Fruit fly (Drosophila melanogaster) whole organism, embryonic: Measurements from ENCODE around the gene CG7149.

Source experiments
- Atf3 ChIP-seq: fragments of 200-800 bp; sonication (Bioruptor generic); optimal IDR thresholded peaks from 3 replicates; lab custom pipeline; 2016; ENCODE audit warnings: missing biosample characterization, missing genetic modification characterization
- B-H1 ChIP-seq: fragments of 200-800 bp; sonication (Bioruptor generic); IDR thresholded peaks from 3 replicates; pipeline ENCODE4 v1.3.6; 2022; ENCODE audit warnings: missing biosample characterization, missing genetic modification characterization
- CG11247 ChIP-seq: fragments of 200-800 bp; sonication (Bioruptor generic); IDR thresholded peaks from 2 replicates; pipeline ENCODE4 v1.3.6; 2022; ENCODE audit warnings: missing biosample characterization, missing genetic modification characterization
- CG1233 ChIP-seq: fragments of 200-800 bp; sonication (Bioruptor generic); optimal IDR thresholded peaks from 4 replicates; lab custom pipeline; 2018; ENCODE audit warnings: missing biosample characterization, mild to moderate bottlenecking, missing genetic modification characterization
- CG13123 ChIP-seq: fragments of 200-800 bp; sonication (Bioruptor generic); optimal IDR thresholded peaks from 2 replicates; lab custom pipeline; 2016; ENCODE audit warnings: missing biosample characterization, missing genetic modification characterization
- CG13624 ChIP-seq: fragments of 200-800 bp; sonication (Bioruptor generic); optimal IDR thresholded peaks from 2 replicates; lab custom pipeline; 2016; ENCODE audit warnings: missing biosample characterization, missing genetic modification characterization
- CG14441 ChIP-seq: fragments of 200-800 bp; sonication (Bioruptor generic); IDR thresholded peaks from 2 replicates; pipeline ENCODE4 v1.3.6; 2022; ENCODE audit warnings: missing biosample characterization, missing genetic modification characterization
- CG15269 ChIP-seq: fragments of 200-800 bp; sonication (Bioruptor generic); optimal IDR thresholded peaks from 2 replicates; lab custom pipeline; 2018; ENCODE audit warnings: missing biosample characterization, mild to moderate bottlenecking, missing genetic modification characterization, moderate library complexity
- CG16815 ChIP-seq: fragments of 200-800 bp; sonication (Bioruptor generic); optimal IDR thresholded peaks from 3 replicates; lab custom pipeline; 2017; ENCODE audit warnings: missing biosample characterization, mild to moderate bottlenecking, missing genetic modification characterization
- CG17186 ChIP-seq: fragments of 200-800 bp; sonication (Bioruptor generic); optimal IDR thresholded peaks from 3 replicates; lab custom pipeline; 2017; ENCODE audit warnings: missing biosample characterization, missing genetic modification reagents, missing genetic modification characterization
- CG17359 ChIP-seq: fragments of 200-800 bp; sonication (Bioruptor generic); optimal IDR thresholded peaks from 3 replicates; lab custom pipeline; 2018; ENCODE audit warnings: missing biosample characterization, mild to moderate bottlenecking, missing genetic modification characterization, moderate library complexity
- CG17385 ChIP-seq: fragments of 200-800 bp; sonication (Bioruptor generic); optimal IDR thresholded peaks from 3 replicates; lab custom pipeline; 2018; ENCODE audit warnings: missing biosample characterization, mild to moderate bottlenecking, missing genetic modification characterization
- CG2678 ChIP-seq: fragments of 200-800 bp; sonication (Bioruptor generic); optimal IDR thresholded peaks from 3 replicates; lab custom pipeline; 2019; ENCODE audit warnings: missing biosample characterization, mild to moderate bottlenecking, missing genetic modification characterization, moderate library complexity
- CG30403 ChIP-seq: fragments of 200-800 bp; sonication (Bioruptor generic); optimal IDR thresholded peaks from 3 replicates; lab custom pipeline; 2016; ENCODE audit warnings: missing biosample characterization, missing genetic modification characterization
- CG7786 ChIP-seq: fragments of 200-800 bp; sonication (Bioruptor generic); optimal IDR thresholded peaks from 2 replicates; lab custom pipeline; 2016; ENCODE audit warnings: missing biosample characterization, missing genetic modification characterization
- ERR ChIP-seq: fragments of 200-800 bp; sonication (Bioruptor generic); optimal IDR thresholded peaks from 2 replicates; lab custom pipeline; 2016; ENCODE audit warnings: missing biosample characterization, missing genetic modification characterization
- GATAe ChIP-seq: fragments of 200-800 bp; sonication (Bioruptor generic); conservative IDR thresholded peaks from 2 replicates; pipeline ENCODE4 v1.3.6; 2022; ENCODE audit warnings: missing biosample characterization, missing genetic modification characterization
- Gsc ChIP-seq: fragments of 200-800 bp; sonication (Bioruptor generic); IDR thresholded peaks from 2 replicates; pipeline ENCODE4 v1.3.6; 2022; ENCODE audit warnings: missing biosample characterization, missing genetic modification characterization
- H2.0 ChIP-seq: fragments of 200-800 bp; sonication (Bioruptor generic); IDR thresholded peaks from 2 replicates; pipeline ENCODE4 v1.3.6; 2022; ENCODE audit warnings: missing biosample characterization, missing genetic modification characterization
- Hey ChIP-seq: fragments of 200-800 bp; sonication (Bioruptor generic); optimal IDR thresholded peaks from 3 replicates; lab custom pipeline; 2018; ENCODE audit warnings: missing biosample characterization, mild to moderate bottlenecking, missing genetic modification characterization
- Poxn ChIP-seq: fragments of 200-800 bp; sonication (Bioruptor generic); IDR thresholded peaks from 2 replicates; pipeline ENCODE4 v1.3.6; 2022; ENCODE audit warnings: missing biosample characterization, missing genetic modification characterization
- Scr ChIP-seq: fragments of 200-800 bp; sonication (Bioruptor generic); IDR thresholded peaks from 2 replicates; pipeline ENCODE4 v1.3.6; 2022; ENCODE audit warnings: missing biosample characterization, missing genetic modification characterization; ENCODE audit not compliant: partially characterized antibody
- Spps ChIP-seq: fragments of 200-800 bp; sonication (Bioruptor generic); optimal IDR thresholded peaks from 2 replicates; lab custom pipeline; 2018; ENCODE audit warnings: missing biosample characterization, mild to moderate bottlenecking, missing genetic modification characterization
- cas ChIP-seq: fragments of 200-800 bp; sonication (Bioruptor generic); IDR thresholded peaks from 2 replicates; pipeline ENCODE4 v1.3.6; 2022; ENCODE audit warnings: missing biosample characterization, missing genetic modification characterization
- cato ChIP-seq: fragments of 200-800 bp; sonication (Bioruptor generic); optimal IDR thresholded peaks from 2 replicates; lab custom pipeline; 2016; ENCODE audit warnings: missing biosample characterization, missing genetic modification characterization, borderline replicate concordance
- crc ChIP-seq: fragments of 200-800 bp; sonication (Bioruptor generic); optimal IDR thresholded peaks from 2 replicates; lab custom pipeline; 2016; ENCODE audit warnings: missing biosample characterization, missing genetic modification characterization
- croc ChIP-seq: fragments of 200-800 bp; sonication (Bioruptor generic); conservative IDR thresholded peaks from 3 replicates; pipeline ENCODE4 v1.3.6; 2022; ENCODE audit warnings: missing biosample characterization, missing genetic modification characterization
- crp ChIP-seq, 2 experiments: fragments of 200-800 bp; sonication (Bioruptor generic); optimal IDR thresholded peaks; 2 replicates in 1 of 2; 3 replicates in 1 of 2; lab custom pipeline; 2017; ENCODE audit warnings: missing biosample characterization in 2 of 2, missing genetic modification characterization in 2 of 2, mild to moderate bottlenecking in 1 of 2, moderate library complexity in 1 of 2
- cwo ChIP-seq: fragments of 200-800 bp; sonication (Bioruptor generic); optimal IDR thresholded peaks from 3 replicates; lab custom pipeline; 2017; ENCODE audit warnings: missing biosample characterization, missing genetic modification characterization, mild to moderate bottlenecking, moderate library complexity, missing genetic modification reagents
- dpn ChIP-seq, 2 experiments: fragments of 200-800 bp; sonication (Bioruptor generic); optimal IDR thresholded peaks; 3 replicates each; lab custom pipeline; 2016; ENCODE audit warnings: missing biosample characterization in 2 of 2, missing genetic modification characterization in 2 of 2
- eve ChIP-seq, 2 experiments: fragments of >200 bp; optimal IDR thresholded peaks; 2 replicates each; lab custom pipeline; 2017; ENCODE audit warnings: missing biosample characterization in 2 of 2, missing genetic modification characterization in 2 of 2
- ewg ChIP-seq: fragments of 200-800 bp; sonication (Bioruptor generic); optimal IDR thresholded peaks from 3 replicates; lab custom pipeline; 2017; ENCODE audit warnings: mild to moderate bottlenecking, missing biosample characterization, missing genetic modification reagents, missing genetic modification characterization
- gsb ChIP-seq: fragments of 200-800 bp; sonication (Bioruptor generic); IDR thresholded peaks from 2 replicates; pipeline ENCODE4 v1.3.6; 2022; ENCODE audit warnings: missing biosample characterization, missing genetic modification characterization
- kah ChIP-seq: fragments of 200-800 bp; sonication (Bioruptor generic); optimal IDR thresholded peaks from 2 replicates; lab custom pipeline; 2018; ENCODE audit warnings: missing biosample characterization, mild to moderate bottlenecking, missing genetic modification characterization
- luna ChIP-seq: fragments of 200-800 bp; sonication (Bioruptor generic); optimal IDR thresholded peaks from 2 replicates; lab custom pipeline; 2016; ENCODE audit warnings: missing biosample characterization, missing genetic modification characterization
- mam ChIP-seq: fragments of 200-800 bp; sonication (Bioruptor generic); optimal IDR thresholded peaks from 3 replicates; lab custom pipeline; 2016; ENCODE audit warnings: missing biosample characterization, missing genetic modification characterization
- mirr ChIP-seq: fragments of 200-800 bp; sonication (Bioruptor generic); optimal IDR thresholded peaks from 3 replicates; lab custom pipeline; 2018; ENCODE audit warnings: missing biosample characterization, mild to moderate bottlenecking, missing genetic modification characterization
- otp ChIP-seq: fragments of 200-800 bp; sonication (Bioruptor generic); IDR thresholded peaks from 3 replicates; pipeline ENCODE4, ENCODE4 v1.3.6; 2022; ENCODE audit warnings: missing biosample characterization, missing genetic modification characterization
- pfk ChIP-seq: fragments of 200-800 bp; sonication (Bioruptor generic); optimal IDR thresholded peaks from 2 replicates; lab custom pipeline; 2018; ENCODE audit warnings: missing biosample characterization, mild to moderate bottlenecking, missing genetic modification characterization, moderate library complexity
- pita ChIP-seq: fragments of 200-800 bp; sonication (Bioruptor generic); optimal IDR thresholded peaks from 2 replicates; lab custom pipeline; 2017; ENCODE audit warnings: missing biosample characterization, mild to moderate bottlenecking, missing genetic modification characterization
- repo ChIP-seq: fragments of 200-800 bp; sonication (Bioruptor generic); optimal IDR thresholded peaks from 2 replicates; lab custom pipeline; 2016; ENCODE audit warnings: missing biosample characterization, missing genetic modification characterization
- schlank ChIP-seq: fragments of 200-800 bp; sonication (Bioruptor generic); optimal IDR thresholded peaks from 2 replicates; lab custom pipeline; 2018; ENCODE audit warnings: missing biosample characterization, mild to moderate bottlenecking, missing genetic modification characterization
- seq ChIP-seq: fragments of 200-800 bp; sonication (Bioruptor generic); IDR thresholded peaks from 2 replicates; pipeline ENCODE4 v1.3.6; 2022; ENCODE audit warnings: missing biosample characterization, missing genetic modification characterization
- slou ChIP-seq: fragments of 200-800 bp; sonication (Bioruptor generic); optimal IDR thresholded peaks from 3 replicates; lab custom pipeline; 2016; ENCODE audit warnings: missing biosample characterization, missing genetic modification characterization
- sob ChIP-seq: fragments of 200-800 bp; sonication (Bioruptor generic); IDR thresholded peaks from 2 replicates; pipeline ENCODE4 v1.3.6; 2022; ENCODE audit warnings: missing biosample characterization, missing genetic modification characterization
- stwl ChIP-seq: fragments of 200-800 bp; sonication (Bioruptor generic); optimal IDR thresholded peaks from 3 replicates; lab custom pipeline; 2018; ENCODE audit warnings: missing biosample characterization, mild to moderate bottlenecking, missing genetic modification characterization, moderate library complexity
- sug ChIP-seq: fragments of 200-800 bp; optimal IDR thresholded peaks from 2 replicates; lab custom pipeline; 2019; ENCODE audit warnings: missing biosample characterization, mild to moderate bottlenecking, missing genetic modification characterization, moderate library complexity
- trem ChIP-seq: fragments of 200-800 bp; optimal IDR thresholded peaks from 3 replicates; lab custom pipeline; 2019; ENCODE audit warnings: missing biosample characterization, mild to moderate bottlenecking, missing genetic modification characterization, moderate library complexity
- tx ChIP-seq: fragments of 200-800 bp; sonication (Bioruptor generic); optimal IDR thresholded peaks from 2 replicates; lab custom pipeline; 2016; ENCODE audit warnings: missing biosample characterization, missing genetic modification characterization
- wek ChIP-seq: fragments of 200-800 bp; sonication (Bioruptor generic); optimal IDR thresholded peaks from 3 replicates; lab custom pipeline; 2018; ENCODE audit warnings: missing biosample characterization, mild to moderate bottlenecking, missing genetic modification characterization, moderate library complexity
- zen ChIP-seq: fragments of 200-800 bp; sonication (Bioruptor generic); optimal IDR thresholded peaks from 3 replicates; lab custom pipeline; 2018; ENCODE audit warnings: missing biosample characterization, mild to moderate bottlenecking, missing genetic modification characterization, moderate library complexity

CG7149 gene

dm6 chr2L:7813357-7813756, 23.0 kb upstream of the CG7149 start:
- TF ChIP-seq GATAe (GFP tag; lab: Robert Waterston, UW) (no peak), seq (GFP tag; lab: Robert Waterston, UW) (peak; percentile 56; the same call in 1 of the 2 replicates), CG30403 (no peak), sob (GFP tag; lab: Robert Waterston, UW) (peak; percentile 73; the same call in 1 of the 2 replicates), gsb (GFP tag; lab: Robert Waterston, UW) (peak; percentile 21; the same call in 1 of the 2 replicates), kah (GFP tag; lab: Kevin White, UChicago) (no peak), crp (GFP tag; optimal IDR thresholded peaks at IDR 0.05; lab: Kevin White, UChicago) (no peak), ewg (GFP tag; lab: Kevin White, UChicago) (no peak), mam (GFP tag; lab: Kevin White, UChicago) (peak; percentile 1), H2.0 (GFP tag; lab: Robert Waterston, UW) (no peak), otp (peak; percentile 51; the same call in 1 of the 3 replicates), pita (GFP tag; lab: Kevin White, UChicago) (no peak), CG17385 (GFP tag; lab: Kevin White, UChicago) (peak; percentile 30), CG13123 (GFP tag; lab: Kevin White, UChicago) (peak; percentile 24), trem (tag; lab: Kevin White, UChicago) (no peak), zen (tag; lab: Kevin White, UChicago) (no peak), slou (GFP tag; lab: Kevin White, UChicago) (peak; percentile 41), crc (GFP tag; lab: Kevin White, UChicago) (peak; percentile 3), CG14441 (GFP tag; lab: Robert Waterston, UW) (no peak), Hey (tag; lab: Kevin White, UChicago) (no peak), CG15269 (tag; lab: Kevin White, UChicago) (no peak), sug (tag; lab: Kevin White, UChicago) (peak; percentile 70), tx (GFP tag; lab: Kevin White, UChicago) (no peak), eve (GFP tag; optimal IDR thresholded peaks at IDR 0.05; lab: Kevin White, UChicago) (no peak), pfk (peak; percentile 70), luna (GFP tag; lab: Kevin White, UChicago) (no peak), ERR (no peak), B-H1 (GFP tag; lab: Robert Waterston, UW) (no peak), Atf3 (GFP tag; lab: Kevin White, UChicago) (no peak), croc (GFP tag; lab: Robert Waterston, UW) (no peak), dpn (GFP tag; optimal IDR thresholded peaks at IDR 0.05; lab: Kevin White, UChicago) (peak in 1 of 2 experiments; percentile 51), Spps (tag; lab: Kevin White, UChicago) (no peak), CG17359 (tag; lab: Kevin White, UChicago) (peak; percentile 60), cas (GFP tag; lab: Robert Waterston, UW) (no peak), CG2678 (tag; lab: Kevin White, UChicago) (peak; percentile 80), repo (no peak), schlank (peak; percentile 36), CG11247 (GFP tag; lab: Robert Waterston, UW) (peak; percentile 70), Scr (no peak), CG16815 (no peak), CG13624 (peak; percentile 61), wek (GFP tag; lab: Kevin White, UChicago) (peak; percentile 26), cato (GFP tag; lab: Kevin White, UChicago) (no peak), stwl (no peak), CG1233 (GFP tag; lab: Kevin White, UChicago) (peak; percentile 81), Poxn (GFP tag; lab: Robert Waterston, UW) (no peak), CG17186 (GFP tag; lab: Kevin White, UChicago) (peak; percentile 26), Gsc (no peak), mirr (GFP tag; lab: Kevin White, UChicago) (peak; percentile 93), CG7786 (no peak), cwo (peak; percentile 53)
